Worm (Caenorhabditis elegans) whole organism, mixed stage, embryonic: ENCODE measurements around the gene ZC204.6.

Experiments
- ces-1 ChIP-seq: fragments of 150-350 bp; optimal IDR thresholded peaks from 2 replicates; lab custom pipeline; 2014; ENCODE audit warnings: missing biosample characterization, missing genetic modification reagents, missing genetic modification characterization
- flh-1 ChIP-seq: fragments of 200-800 bp; sonication (Bioruptor generic); optimal IDR thresholded peaks from 2 replicates; lab custom pipeline; 2018; ENCODE audit warnings: mild to moderate bottlenecking, missing genetic modification characterization, moderate library complexity, missing compliant biosample characterization
- lsy-2 ChIP-seq: fragments of 150-350 bp; optimal IDR thresholded peaks from 2 replicates; lab custom pipeline; 2014; ENCODE audit warnings: missing biosample characterization, missing genetic modification characterization
- mep-1 ChIP-seq: fragments of 150-350 bp; optimal IDR thresholded peaks from 2 replicates; lab custom pipeline; 2017; ENCODE audit warnings: missing biosample characterization, missing genetic modification reagents, missing genetic modification characterization, inconsistent platforms
- nhr-237 ChIP-seq: fragments of 150-350 bp; optimal IDR thresholded peaks from 2 replicates; lab custom pipeline; 2014; ENCODE audit warnings: missing biosample characterization, missing genetic modification characterization
- pha-4 ChIP-seq: fragments of 150-350 bp; optimal IDR thresholded peaks from 2 replicates; lab custom pipeline; 2018; ENCODE audit warnings: missing biosample characterization, missing genetic modification reagents, missing genetic modification characterization
- snpc-4 ChIP-seq: fragments of 150-350 bp; optimal IDR thresholded peaks from 2 replicates; lab custom pipeline; 2014; ENCODE audit warnings: missing biosample characterization, missing genetic modification characterization
- unc-62 ChIP-seq: fragments of 150-350 bp; optimal IDR thresholded peaks from 2 replicates; lab custom pipeline; 2014; ENCODE audit warnings: missing biosample characterization, missing genetic modification reagents, missing genetic modification characterization
- ztf-11 ChIP-seq: fragments of 150-350 bp; optimal IDR thresholded peaks from 2 replicates; lab custom pipeline; 2014; ENCODE audit warnings: missing biosample characterization, missing genetic modification characterization

- TF ChIP-seq snpc-4 (tag; lab: Kevin White, UChicago) (no peak), nhr-237 (tag; lab: Kevin White, UChicago) (no peak), lsy-2 (tag; lab: Kevin White, UChicago) (no peak), ztf-11 (tag; lab: Kevin White, UChicago) (no peak), unc-62 (GFP tag; lab: Kevin White, UChicago) (no peak), ces-1 (GFP tag; lab: Kevin White, UChicago) (no peak), pha-4 (tag; lab: Kevin White, UChicago) (no peak), mep-1 (tag; lab: Kevin White, UChicago) (no peak), flh-1 (GFP tag; lab: Kevin White, UChicago) (no peak)
Observed at ce11 chrII:1662881-1663280, 18.3 kb upstream of the ZC204.6 start, which contains the start of gene ZC204.14.
